Worm (Caenorhabditis elegans) whole organism, young adult: ENCODE data around the gene pck-3.

Experiments
- B0019.2 ChIP-seq: fragments of 200-800 bp; sonication (Bioruptor generic); conservative IDR thresholded peaks from 2 replicates; pipeline ENCODE4 v1.3.6; 2022; ENCODE audit warnings: missing genetic modification reagents, missing genetic modification characterization, missing compliant biosample characterization
- B0035.1 ChIP-seq: sonication (generic microtip); optimal IDR thresholded peaks from 2 replicates; lab custom pipeline; 2016; ENCODE audit warnings: missing genetic modification characterization, mild to moderate bottlenecking, missing compliant biosample characterization, missing genotype, missing genetic modification reagents
- F23B12.7 ChIP-seq: sonication (generic microtip); optimal IDR thresholded peaks from 2 replicates; lab custom pipeline; 2017; ENCODE audit warnings: missing genetic modification characterization, mild to moderate bottlenecking, missing compliant biosample characterization, antibody characterized with exemption, moderate library complexity; ENCODE audit not compliant: insufficient read depth
- F39B2.1 ChIP-seq: fragments of 200-800 bp; sonication (Bioruptor generic); IDR thresholded peaks from 2 replicates; pipeline ENCODE4 v1.3.6; 2022; ENCODE audit warnings: missing genetic modification reagents, missing genetic modification characterization, missing compliant biosample characterization
- ama-1 ChIP-seq, 3 experiments: fragments of 150-350 bp in 1 of 3; sonication (generic microtip) in 2 of 3; optimal IDR thresholded peaks; 2 replicates each; lab custom pipeline; 2014 to 2018; ENCODE audit warnings: missing biosample characterization in 2 of 3, missing genetic modification characterization in 2 of 3, missing genetic modification reagents in 2 of 3
- cebp-2 ChIP-seq: fragments of 200-800 bp; sonication (Bioruptor generic); IDR thresholded peaks from 2 replicates; pipeline ENCODE4 v1.3.6; 2022; ENCODE audit warnings: missing genetic modification characterization, missing compliant biosample characterization
- ceh-79 ChIP-seq: sonication (generic microtip); optimal IDR thresholded peaks from 2 replicates; lab custom pipeline; 2017; ENCODE audit warnings: mild to moderate bottlenecking, missing genetic modification characterization, missing compliant biosample characterization
- let-607 ChIP-seq, 2 experiments: fragments of 200-800 bp in 1 of 2; sonication (Bioruptor generic) in 1 of 2; sonication (generic microtip) in 1 of 2; optimal IDR thresholded peaks; 2 replicates each; lab custom pipeline; 2016 to 2018; ENCODE audit warnings: mild to moderate bottlenecking in 2 of 2, missing compliant biosample characterization in 2 of 2, missing genetic modification characterization in 2 of 2, moderate library complexity in 2 of 2, missing genotype in 1 of 2
- nfya-1 ChIP-seq: sonication (generic microtip); optimal IDR thresholded peaks from 2 replicates; lab custom pipeline; 2017; ENCODE audit warnings: antibody characterized with exemption, missing compliant biosample characterization, missing genetic modification characterization, borderline replicate concordance; ENCODE audit not compliant: insufficient read depth
- nhr-90 ChIP-seq: sonication (generic microtip); optimal IDR thresholded peaks from 2 replicates; lab custom pipeline; 2016; ENCODE audit warnings: missing genotype, mild to moderate bottlenecking, missing genetic modification characterization, missing compliant biosample characterization
- snpc-4 ChIP-seq, 5 experiments: fragments of 150-350 bp in 1 of 5; sonication (generic microtip) in 4 of 5; optimal IDR thresholded peaks; 2 replicates each; lab custom pipeline; 2014 to 2018; ENCODE audit warnings: missing genetic modification characterization in 5 of 5, missing biosample characterization in 3 of 5, antibody characterized with exemption in 2 of 5, mild to moderate bottlenecking in 2 of 5, missing compliant biosample characterization in 2 of 5, missing genotype in 2 of 5, moderate library complexity in 2 of 5, missing genetic modification reagents in 1 of 5
- ztf-6 ChIP-seq: fragments of 200-800 bp; sonication (Bioruptor generic); IDR thresholded peaks from 2 replicates; pipeline ENCODE4 v1.3.6; 2022; ENCODE audit warnings: missing genetic modification reagents, missing genetic modification characterization, missing compliant biosample characterization

DNA sequence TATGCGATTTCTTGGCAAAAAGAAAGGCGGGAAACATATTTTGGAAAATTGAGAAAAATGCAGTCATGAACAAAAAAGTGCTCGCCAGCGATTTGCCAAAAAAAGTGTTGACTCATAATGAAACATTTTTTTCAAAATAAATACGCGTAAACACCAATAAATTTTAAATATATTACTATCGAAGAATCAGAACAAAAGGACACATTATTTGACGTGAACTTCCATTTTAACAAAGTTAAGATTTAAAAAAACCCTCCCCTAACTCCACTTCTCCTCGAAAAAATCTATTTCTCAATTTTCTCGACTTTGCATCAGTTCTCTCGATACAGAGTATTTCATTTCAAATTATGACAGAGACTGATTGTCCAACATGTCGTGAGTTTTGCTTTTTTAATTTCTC, at the start of gene pck-3:
- TF ChIP-seq ztf-6 (GFP tag; lab: Robert Waterston, UW): no peak
- no peak for TF ChIP-seq snpc-4 (GFP tag; optimal IDR thresholded peaks at IDR 0.05; lab: Kevin White, UChicago)
- no peak for TF ChIP-seq snpc-4 (tag; optimal IDR thresholded peaks at IDR 0.05; lab: Kevin White, UChicago)
- TF ChIP-seq nfya-1 (tag; lab: Kevin White, UChicago): no peak
- TF ChIP-seq nhr-90 (tag; lab: Kevin White, UChicago): no peak
- no peak for TF ChIP-seq B0019.2 (GFP tag; lab: Robert Waterston, UW)
- TF ChIP-seq F39B2.1 (GFP tag; lab: Robert Waterston, UW): no peak
- TF ChIP-seq ama-1 (optimal IDR thresholded peaks at IDR 0.05; lab: Kevin White, UChicago): no peak
- TF ChIP-seq ama-1 (GFP tag; optimal IDR thresholded peaks at IDR 0.05; lab: Kevin White, UChicago): no peak
- no peak for TF ChIP-seq ceh-79 (tag; lab: Kevin White, UChicago)
- TF ChIP-seq B0035.1 (tag; lab: Kevin White, UChicago): no peak
- TF ChIP-seq F23B12.7 (tag; lab: Kevin White, UChicago): no peak
- no peak for TF ChIP-seq cebp-2 (GFP tag; lab: Robert Waterston, UW)
- no peak for TF ChIP-seq let-607 (tag; optimal IDR thresholded peaks at IDR 0.05; lab: Kevin White, UChicago)
